Fruit fly (Drosophila melanogaster): ENCODE measurements around the gene Tim17b1.

DNA sequence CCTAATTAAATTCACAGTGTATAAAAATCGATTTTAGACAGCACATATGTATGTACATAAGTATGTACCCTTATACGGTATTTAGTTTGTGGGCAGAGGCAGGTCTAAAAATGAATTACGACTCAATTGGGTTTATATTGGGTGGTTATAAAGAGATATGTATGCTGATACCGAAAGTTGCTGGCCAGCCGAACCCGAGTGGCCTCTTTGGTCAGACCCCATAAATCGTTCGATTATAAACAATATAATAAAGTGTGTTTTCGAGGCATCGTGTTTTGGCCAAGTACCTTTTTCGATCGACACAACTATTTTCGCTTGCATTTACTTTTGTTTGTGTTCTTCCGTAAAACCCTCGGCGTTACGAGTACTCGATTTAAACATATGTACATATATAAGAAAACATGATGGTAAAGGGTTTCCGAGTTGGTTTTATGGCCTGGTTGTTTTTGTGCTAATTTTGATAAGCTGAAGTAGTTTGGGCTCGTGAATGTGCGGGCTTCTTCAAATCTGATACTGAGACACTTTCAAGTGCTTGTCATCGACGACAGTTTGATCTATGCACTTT is 9.4 kb downstream of the Tim17b1 start:
- TF ChIP-seq Hr39 (GFP tag; optimal IDR thresholded peaks at IDR 0.05) (no peak), Gug (GFP tag; IDR thresholded peaks at IDR 0.05) (no peak), ss (GFP tag; optimal IDR thresholded peaks at IDR 0.05) (no peak), CG15336 (GFP tag; IDR thresholded peaks at IDR 0.05) (no peak), CG3032 (tag; optimal IDR thresholded peaks at IDR 0.05) (no peak), CG31627 (GFP tag; optimal IDR thresholded peaks at IDR 0.05) (no peak), spab (GFP tag; optimal IDR thresholded peaks at IDR 0.05) (no peak), fd59A (GFP tag; optimal IDR thresholded peaks at IDR 0.05) (no peak), achi (GFP tag; optimal IDR thresholded peaks at IDR 0.05) (no peak)
